Fruit fly (Drosophila melanogaster): ENCODE data around the gene Ten-a.

Ten-a gene

dm6 chrX:12014800-12015389 is 28.6 kb upstream of the Ten-a start:
- TF ChIP-seq sens-2 (GFP tag; IDR thresholded peaks at IDR 0.05) (no peak), gce (GFP tag; IDR thresholded peaks at IDR 0.05) (0 out of 3 replicates have a peak, but pooled peaks have one; percentile 4), CG1024 (GFP tag; IDR thresholded peaks at IDR 0.05) (0 out of 2 replicates have a peak, but pooled peaks have one; percentile 3), CG13624 (GFP tag; optimal IDR thresholded peaks at IDR 0.05) (no peak), btn (GFP tag; optimal IDR thresholded peaks at IDR 0.05) (no peak), Fer1 (GFP tag; optimal IDR thresholded peaks at IDR 0.05) (no peak), ERR (GFP tag; optimal IDR thresholded peaks at IDR 0.05) (peak; percentile 9), CG11093 (GFP tag; IDR thresholded peaks at IDR 0.05) (no peak), CG8359 (GFP tag; optimal IDR thresholded peaks at IDR 0.05; ENCODE audit: borderline replicate concordance) (peak; percentile 67), HHEX (GFP tag; optimal IDR thresholded peaks at IDR 0.05) (peak; percentile 14), Jarid2 (GFP tag; optimal IDR thresholded peaks at IDR 0.05) (no peak), CG11560 (tag; IDR thresholded peaks at IDR 0.05) (no peak), luna (GFP tag; optimal IDR thresholded peaks at IDR 0.05) (no peak), hth (optimal IDR thresholded peaks at IDR 0.05) (no peak), CG4404 (GFP tag; IDR thresholded peaks at IDR 0.05) (no peak), Dad (GFP tag; optimal IDR thresholded peaks at IDR 0.05) (peak; percentile 20), CG15011 (GFP tag; optimal IDR thresholded peaks at IDR 0.05) (no peak), MTF-1 (GFP tag; optimal IDR thresholded peaks at IDR 0.05; ENCODE audit: borderline replicate concordance) (no peak), run (tag; optimal IDR thresholded peaks at IDR 0.05) (no peak), CG33213 (GFP tag; optimal IDR thresholded peaks at IDR 0.05) (no peak), CG10209 (GFP tag; optimal IDR thresholded peaks at IDR 0.05) (peak; percentile 16), cg (GFP tag; optimal IDR thresholded peaks at IDR 0.05) (peak; percentile 42), yki (optimal IDR thresholded peaks at IDR 0.05) (no peak), br (optimal IDR thresholded peaks at IDR 0.05) (no peak), CG14965 (GFP tag; optimal IDR thresholded peaks at IDR 0.05; ENCODE audit: borderline replicate concordance) (no peak), CG15479 (GFP tag; optimal IDR thresholded peaks at IDR 0.05) (no peak), CG14014 (GFP tag; IDR thresholded peaks at IDR 0.05) (0 out of 2 replicates have a peak, but pooled peaks have one; percentile 5), CG17568 (GFP tag; optimal IDR thresholded peaks at IDR 0.05) (no peak), CG8924 (tag; optimal IDR thresholded peaks at IDR 0.05) (peak; percentile 6), zfh2 (GFP tag; optimal IDR thresholded peaks at IDR 0.05) (peak; percentile 7), CG5953 (GFP tag; IDR thresholded peaks at IDR 0.05) (no peak), CG17385 (GFP tag; optimal IDR thresholded peaks at IDR 0.05) (peak; percentile 3), D19A (tag; optimal IDR thresholded peaks at IDR 0.05) (peak; percentile 10), CG2889 (GFP tag; IDR thresholded peaks at IDR 0.05) (no peak), so (GFP tag; IDR thresholded peaks at IDR 0.05) (no peak), her (GFP tag; optimal IDR thresholded peaks at IDR 0.05) (no peak), grn (GFP tag; optimal IDR thresholded peaks at IDR 0.05) (no peak), HmgZ (tag; optimal IDR thresholded peaks at IDR 0.05) (peak; percentile 28), CG13424 (tag; optimal IDR thresholded peaks at IDR 0.05) (peak; percentile 28), Hsf (GFP tag; optimal IDR thresholded peaks at IDR 0.05) (peak; percentile 17), gsb (GFP tag; IDR thresholded peaks at IDR 0.05) (0 out of 2 replicates have a peak, but pooled peaks have one; percentile 17), YL-1 (GFP tag; optimal IDR thresholded peaks at IDR 0.05) (no peak), CG7271 (tag; optimal IDR thresholded peaks at IDR 0.05) (no peak), exex (tag; optimal IDR thresholded peaks at IDR 0.05) (peak; percentile 2), Blimp-1 (GFP tag; optimal IDR thresholded peaks at IDR 0.05) (peak; percentile 29), Hr39 (optimal IDR thresholded peaks at IDR 0.05) (no peak), NFAT (GFP tag; IDR thresholded peaks at IDR 0.05) (no peak), CG15073 (GFP tag; optimal IDR thresholded peaks at IDR 0.05) (no peak), fd102C (GFP tag; optimal IDR thresholded peaks at IDR 0.05) (no peak), toy (GFP tag; IDR thresholded peaks at IDR 0.05) (no peak), CG3995 (GFP tag; optimal IDR thresholded peaks at IDR 0.05) (no peak), tgo (GFP tag; IDR thresholded peaks at IDR 0.05) (peak; percentile 20; the same call in 1 of the 3 replicates)
